Worm (Caenorhabditis elegans) whole organism, L3 larva: ENCODE results near the gene H40L08.9.

ENCODE experiments used
- aly-2 ChIP-seq: fragments of 150-350 bp; optimal IDR thresholded peaks from 2 replicates; lab custom pipeline; 2014; ENCODE audit warnings: missing biosample characterization, missing genetic modification characterization
- ama-1 ChIP-seq: fragments of 150-350 bp; optimal IDR thresholded peaks from 2 replicates; lab custom pipeline; 2018
- ceh-82 ChIP-seq: fragments of 150-350 bp; optimal IDR thresholded peaks from 2 replicates; lab custom pipeline; 2014; ENCODE audit warnings: missing biosample characterization, missing genetic modification characterization
- ceh-9 ChIP-seq: sonication (generic microtip); optimal IDR thresholded peaks from 2 replicates; lab custom pipeline; 2018; ENCODE audit warnings: missing biosample characterization, missing genetic modification characterization
- nhr-11 ChIP-seq: fragments of 150-350 bp; optimal IDR thresholded peaks from 2 replicates; lab custom pipeline; 2014; ENCODE audit warnings: missing biosample characterization, missing genetic modification characterization
- nhr-237 ChIP-seq: fragments of 150-350 bp; optimal IDR thresholded peaks from 2 replicates; lab custom pipeline; 2014; ENCODE audit warnings: missing biosample characterization, missing genetic modification characterization
- nhr-28 ChIP-seq: fragments of 150-350 bp; optimal IDR thresholded peaks from 2 replicates; lab custom pipeline; 2014; ENCODE audit warnings: missing biosample characterization, missing genetic modification characterization
- ztf-4 ChIP-seq: fragments of 150-350 bp; optimal IDR thresholded peaks from 2 replicates; lab custom pipeline; 2014; ENCODE audit warnings: missing biosample characterization, missing genetic modification characterization

- no peak for TF ChIP-seq ceh-9 (tag; lab: Kevin White, UChicago)
- no peak for TF ChIP-seq ztf-4
- no peak for TF ChIP-seq nhr-237 (tag; lab: Kevin White, UChicago)
- TF ChIP-seq aly-2 (tag; lab: Kevin White, UChicago), result no peak
- TF ChIP-seq ceh-82 (tag; lab: Kevin White, UChicago), result no peak
- no peak for TF ChIP-seq nhr-11 (tag; lab: Kevin White, UChicago)
- no peak for TF ChIP-seq ama-1 (lab: Kevin White, UChicago)
- no peak for TF ChIP-seq nhr-28
Measured at ce11 chrX:15035748-15036147, 40.5 kb downstream of the H40L08.9 start.
